Worm (Caenorhabditis elegans) whole organism, late embryonic: ENCODE measurements around the gene R10E9.3.

Experiments used
- ama-1 ChIP-seq: fragments of 150-350 bp; optimal IDR thresholded peaks from 2 replicates; lab custom pipeline; 2014
- ceh-30 ChIP-seq: fragments of 150-350 bp; optimal IDR thresholded peaks from 2 replicates; lab custom pipeline; 2014; ENCODE audit warnings: missing biosample characterization, missing genetic modification characterization
- elt-2 ChIP-seq: sonication (generic microtip); optimal IDR thresholded peaks from 2 replicates; lab custom pipeline; 2016; ENCODE audit warnings: missing genetic modification reagents, missing genetic modification characterization, missing compliant biosample characterization
- eyg-1 ChIP-seq: sonication (generic microtip); optimal IDR thresholded peaks from 2 replicates; lab custom pipeline; 2016; ENCODE audit warnings: missing genotype, missing genetic modification characterization, missing compliant biosample characterization
- fkh-6 ChIP-seq: sonication (generic microtip); optimal IDR thresholded peaks from 2 replicates; lab custom pipeline; 2016; ENCODE audit warnings: missing genetic modification characterization, missing compliant biosample characterization
- ttx-3 ChIP-seq: sonication (generic microtip); optimal IDR thresholded peaks from 2 replicates; lab custom pipeline; 2016; ENCODE audit warnings: missing genetic modification reagents, missing genetic modification characterization, missing compliant biosample characterization
- ztf-16 ChIP-seq: sonication (generic microtip); optimal IDR thresholded peaks from 2 replicates; lab custom pipeline; 2017; ENCODE audit warnings: missing genetic modification characterization, missing compliant biosample characterization

- TF ChIP-seq elt-2 (tag; lab: Kevin White, UChicago) (no peak), ztf-16 (tag; lab: Kevin White, UChicago) (no peak), ttx-3 (no peak), eyg-1 (tag; lab: Kevin White, UChicago) (no peak), ceh-30 (no peak), ama-1 (lab: Kevin White, UChicago) (no peak), fkh-6 (no peak)
Measured at ce11 chrIII:4010168-4010567, 50.1 kb downstream of the R10E9.3 start.
